Worm (Caenorhabditis elegans) whole organism, early embryonic: ENCODE data around the gene F35E12.2.

Experiments used
- B0310.2 ChIP-seq: sonication (generic microtip); optimal IDR thresholded peaks from 2 replicates; lab custom pipeline; 2016; ENCODE audit warnings: mild to moderate bottlenecking, missing genetic modification characterization, missing compliant biosample characterization
- F13C5.2 ChIP-seq: sonication (generic microtip); optimal IDR thresholded peaks from 2 replicates; lab custom pipeline; 2017; ENCODE audit warnings: mild to moderate bottlenecking, missing genetic modification characterization, inconsistent platforms, missing compliant biosample characterization
- aly-1 ChIP-seq: sonication (generic microtip); optimal IDR thresholded peaks from 2 replicates; lab custom pipeline; 2016; ENCODE audit warnings: missing genetic modification characterization, missing compliant biosample characterization
- ama-1 ChIP-seq: fragments of 150-350 bp; optimal IDR thresholded peaks from 2 replicates; lab custom pipeline; 2014
- ceh-13 ChIP-seq: fragments of 200-800 bp; sonication (Bioruptor generic); optimal IDR thresholded peaks from 2 replicates; lab custom pipeline; 2018; ENCODE audit warnings: mild to moderate bottlenecking, missing genetic modification characterization, missing compliant biosample characterization
- ceh-36 ChIP-seq: sonication (generic microtip); optimal IDR thresholded peaks from 2 replicates; lab custom pipeline; 2016; ENCODE audit warnings: missing genetic modification characterization, inconsistent platforms, missing compliant biosample characterization
- ets-7 ChIP-seq: sonication (generic microtip); optimal IDR thresholded peaks from 2 replicates; lab custom pipeline; 2016; ENCODE audit warnings: missing genotype, missing genetic modification characterization, missing compliant biosample characterization
- flt-1 ChIP-seq: fragments of 200-800 bp; sonication (Bioruptor generic); IDR thresholded peaks from 2 replicates; pipeline ENCODE4 v1.3.6; 2022; ENCODE audit warnings: missing genetic modification characterization, missing compliant biosample characterization
- hmbx-1 ChIP-seq: sonication (generic microtip); optimal IDR thresholded peaks from 2 replicates; lab custom pipeline; 2016; ENCODE audit warnings: mild to moderate bottlenecking, missing genetic modification characterization, missing compliant biosample characterization
- hmg-4 ChIP-seq: fragments of 200-800 bp; sonication (Bioruptor generic); optimal IDR thresholded peaks from 2 replicates; lab custom pipeline; 2018; ENCODE audit warnings: mild to moderate bottlenecking, missing genetic modification characterization, missing compliant biosample characterization
- hnd-1 ChIP-seq: sonication (generic microtip); optimal IDR thresholded peaks from 2 replicates; lab custom pipeline; 2016; ENCODE audit warnings: missing genetic modification characterization, missing compliant biosample characterization
- pes-1 ChIP-seq: fragments of 200-800 bp; sonication (Bioruptor generic); IDR thresholded peaks from 2 replicates; pipeline ENCODE4 v1.3.6; 2022; ENCODE audit warnings: missing genetic modification reagents, missing genetic modification characterization, missing compliant biosample characterization
- scrt-1 ChIP-seq: fragments of 200-800 bp; sonication (Bioruptor generic); IDR thresholded peaks from 2 replicates; pipeline ENCODE4 v1.3.6; 2022; ENCODE audit warnings: missing genetic modification characterization, missing compliant biosample characterization
- sea-1 ChIP-seq: fragments of 200-800 bp; sonication (Bioruptor generic); conservative IDR thresholded peaks from 2 replicates; pipeline ENCODE4 v1.3.6; 2022; ENCODE audit warnings: missing genetic modification characterization, missing compliant biosample characterization
- tbx-11 ChIP-seq: fragments of 200-800 bp; sonication (Bioruptor generic); IDR thresholded peaks from 2 replicates; pipeline ENCODE4 v1.3.6; 2022; ENCODE audit warnings: missing genetic modification characterization, missing compliant biosample characterization
- tbx-37 ChIP-seq: fragments of 200-800 bp; sonication (Bioruptor generic); conservative IDR thresholded peaks from 2 replicates; pipeline ENCODE4 v1.3.6; 2022; ENCODE audit warnings: missing genetic modification reagents, missing genetic modification characterization, missing compliant biosample characterization
- tra-4 ChIP-seq: sonication (generic microtip); optimal IDR thresholded peaks from 2 replicates; lab custom pipeline; 2017; ENCODE audit warnings: missing genetic modification characterization, missing compliant biosample characterization

Gene F35E12.2

DNA sequence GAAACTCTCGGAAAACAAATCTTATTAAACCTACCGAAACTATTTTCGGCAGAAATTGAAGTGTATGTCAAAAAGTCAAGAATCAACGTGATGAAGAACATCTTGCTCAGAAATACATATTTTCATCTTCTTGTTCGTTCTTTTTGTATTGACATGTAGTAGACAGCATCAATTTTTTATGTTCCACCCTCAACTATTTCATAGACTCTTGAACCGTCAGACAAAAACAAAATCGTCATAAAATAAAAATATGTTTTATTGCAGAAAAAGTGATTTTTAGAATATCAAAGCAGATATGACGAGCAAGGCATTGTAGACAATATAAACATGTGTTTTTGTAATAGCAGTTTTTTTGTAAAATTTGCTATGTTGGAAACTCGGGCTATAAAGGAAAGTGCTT, at the start of gene F35E12.2:
Gene F35E12.2, minus strand, starts transcription at position 101 of the 400 bp plus-strand sequence.
- TF ChIP-seq ceh-36 = no peak
- no peak for TF ChIP-seq ets-7 (tag; lab: Kevin White, UChicago)
- TF ChIP-seq tbx-11 (GFP tag; lab: Robert Waterston, UW) = no peak
- no peak for TF ChIP-seq B0310.2 (tag; lab: Kevin White, UChicago)
- TF ChIP-seq sea-1 (GFP tag; lab: Robert Waterston, UW) = no peak
- TF ChIP-seq scrt-1 (GFP tag; lab: Robert Waterston, UW) = no peak
- no peak for TF ChIP-seq tbx-37 (GFP tag; lab: Robert Waterston, UW)
- no peak for TF ChIP-seq hnd-1 (tag; lab: Kevin White, UChicago)

DNA sequence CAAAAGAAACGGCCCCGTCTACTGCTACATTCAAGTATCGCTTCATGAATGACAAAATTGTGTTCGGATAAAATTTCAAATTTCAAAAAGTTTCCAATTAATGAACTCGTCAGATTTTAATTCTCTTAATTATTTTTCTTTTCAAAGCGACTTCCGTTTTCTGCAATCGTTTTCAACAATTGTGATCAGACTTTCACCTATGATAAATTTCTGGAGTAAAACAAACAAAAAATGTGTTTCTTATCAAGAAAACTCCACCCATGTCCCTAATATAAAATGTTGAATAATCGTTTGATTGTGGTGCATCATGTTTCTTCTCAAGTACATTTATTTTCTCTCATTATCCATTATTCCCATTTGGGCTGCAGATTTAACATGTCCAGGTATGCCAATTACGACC, 46.5 kb upstream of the F35E12.2 start, which contains the start of gene F20G2.5:
Gene F20G2.5, plus strand, starts transcription at position 301 of the 400 bp plus-strand sequence.
- TF ChIP-seq scrt-1 (GFP tag; lab: Robert Waterston, UW) (no peak), flt-1 (GFP tag; lab: Robert Waterston, UW) (no peak), tbx-11 (GFP tag; lab: Robert Waterston, UW) (no peak), hnd-1 (tag; lab: Kevin White, UChicago) (no peak), F13C5.2 (tag; lab: Kevin White, UChicago) (no peak), ama-1 (lab: Kevin White, UChicago) (no peak)

DNA sequence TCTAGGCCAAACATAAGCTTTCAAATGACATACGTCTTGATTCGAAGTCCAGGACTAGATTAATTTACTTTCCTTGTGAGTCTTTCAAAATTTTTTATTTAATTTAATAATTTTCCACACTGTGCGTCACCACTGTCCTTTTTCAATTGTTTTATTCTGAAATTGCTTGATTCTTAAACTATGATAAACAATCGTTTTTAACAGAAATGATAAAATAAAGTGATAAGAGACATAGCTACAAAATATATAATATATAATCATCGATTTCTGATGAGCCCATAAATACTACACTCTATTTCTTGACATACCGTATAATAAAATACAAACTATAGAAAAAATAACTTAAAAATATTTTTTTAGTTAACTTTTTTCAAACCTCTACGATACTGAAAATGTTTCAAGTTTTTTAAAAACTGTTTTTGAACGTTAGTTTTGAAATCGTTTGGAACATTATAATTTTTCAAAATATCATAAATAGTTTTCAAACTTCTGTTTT, 44.3 kb upstream of the F35E12.2 start, which contains the start of gene nas-24:
Gene nas-24, plus strand, starts transcription at position 446 of the 496 bp plus-strand sequence.
- TF ChIP-seq hmbx-1 (no peak), ceh-13 (GFP tag; lab: Kevin White, UChicago) (no peak), B0310.2 (tag; lab: Kevin White, UChicago) (no peak), hmg-4 (GFP tag; lab: Kevin White, UChicago) (no peak), F13C5.2 (tag; lab: Kevin White, UChicago) (no peak), tbx-11 (GFP tag; lab: Robert Waterston, UW) (no peak), pes-1 (GFP tag; lab: Robert Waterston, UW) (no peak), flt-1 (GFP tag; lab: Robert Waterston, UW) (no peak), ets-7 (tag; lab: Kevin White, UChicago) (no peak), tra-4 (tag; lab: Kevin White, UChicago) (no peak), aly-1 (tag; lab: Kevin White, UChicago) (no peak), ama-1 (lab: Kevin White, UChicago) (no peak), scrt-1 (GFP tag; lab: Robert Waterston, UW) (no peak), hnd-1 (tag; lab: Kevin White, UChicago) (no peak), ceh-36 (no peak), sea-1 (GFP tag; lab: Robert Waterston, UW) (no peak), tbx-37 (GFP tag; lab: Robert Waterston, UW) (no peak)

DNA sequence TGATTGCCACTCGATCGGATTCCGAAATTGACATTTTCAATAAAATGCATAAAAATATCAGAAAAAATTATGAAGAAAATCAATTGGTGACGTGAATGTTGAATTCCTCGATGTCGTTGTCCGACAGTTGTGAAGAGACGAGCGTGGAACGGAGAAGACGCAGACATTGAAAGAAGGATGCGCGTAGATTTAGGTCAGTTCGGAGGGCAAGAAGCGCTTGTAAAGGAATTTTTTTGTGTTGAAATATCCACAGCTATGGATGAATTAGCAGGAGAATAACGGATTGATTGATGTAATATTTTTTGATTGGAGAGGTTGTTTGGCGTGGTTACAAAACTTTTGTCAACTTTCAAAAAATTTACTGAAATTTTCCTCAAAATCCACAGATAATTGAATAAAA, 43.7 kb upstream of the F35E12.2 start, which contains the start of gene F20G2.3:
Gene F20G2.3, minus strand, starts transcription at position 101 of the 400 bp plus-strand sequence.
- TF ChIP-seq hnd-1 (tag; lab: Kevin White, UChicago) (no peak), ets-7 (tag; lab: Kevin White, UChicago) (no peak), ceh-13 (GFP tag; lab: Kevin White, UChicago) (no peak), tbx-11 (GFP tag; lab: Robert Waterston, UW) (no peak), aly-1 (tag; lab: Kevin White, UChicago) (no peak), scrt-1 (GFP tag; lab: Robert Waterston, UW) (no peak), pes-1 (GFP tag; lab: Robert Waterston, UW) (no peak), hmbx-1 (no peak), tra-4 (tag; lab: Kevin White, UChicago) (no peak), ceh-36 (no peak), flt-1 (GFP tag; lab: Robert Waterston, UW) (no peak), sea-1 (GFP tag; lab: Robert Waterston, UW) (no peak), F13C5.2 (tag; lab: Kevin White, UChicago) (no peak), hmg-4 (GFP tag; lab: Kevin White, UChicago) (no peak), tbx-37 (GFP tag; lab: Robert Waterston, UW) (no peak), B0310.2 (tag; lab: Kevin White, UChicago) (no peak), ama-1 (lab: Kevin White, UChicago) (no peak)

DNA sequence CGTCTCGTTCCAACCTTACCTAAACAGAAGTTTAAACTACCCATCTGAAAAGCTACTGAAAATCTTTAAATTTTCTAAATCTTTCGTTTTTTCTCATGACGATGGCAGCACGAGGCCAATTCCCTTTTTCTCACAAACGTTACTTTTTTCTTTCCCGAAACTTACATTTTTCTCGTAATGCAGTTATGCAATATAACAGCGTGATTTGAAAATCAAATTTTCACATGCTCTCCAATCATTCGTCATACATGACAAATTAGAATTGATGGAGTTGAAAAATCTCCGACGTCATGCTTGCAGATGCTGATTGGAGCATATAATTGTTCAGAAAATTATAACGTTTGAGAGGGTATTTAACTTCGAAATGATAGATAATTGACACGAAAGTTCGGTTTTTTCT, 39.0 kb upstream of the F35E12.2 start:
- no peak for TF ChIP-seq tra-4 (tag; lab: Kevin White, UChicago)
- TF ChIP-seq ama-1 (lab: Kevin White, UChicago) = no peak
- TF ChIP-seq B0310.2 (tag; lab: Kevin White, UChicago) = no peak
- TF ChIP-seq ceh-13 (GFP tag; lab: Kevin White, UChicago) = no peak
- TF ChIP-seq ceh-36 = no peak
- TF ChIP-seq scrt-1 (GFP tag; lab: Robert Waterston, UW) = no peak
- TF ChIP-seq ets-7 (tag; lab: Kevin White, UChicago) = no peak
- TF ChIP-seq hnd-1 (tag; lab: Kevin White, UChicago) = no peak
- TF ChIP-seq sea-1 (GFP tag; lab: Robert Waterston, UW) = no peak
- TF ChIP-seq flt-1 (GFP tag; lab: Robert Waterston, UW) = no peak
- no peak for TF ChIP-seq aly-1 (tag; lab: Kevin White, UChicago)
- no peak for TF ChIP-seq F13C5.2 (tag; lab: Kevin White, UChicago)
- TF ChIP-seq pes-1 (GFP tag; lab: Robert Waterston, UW) = no peak

DNA sequence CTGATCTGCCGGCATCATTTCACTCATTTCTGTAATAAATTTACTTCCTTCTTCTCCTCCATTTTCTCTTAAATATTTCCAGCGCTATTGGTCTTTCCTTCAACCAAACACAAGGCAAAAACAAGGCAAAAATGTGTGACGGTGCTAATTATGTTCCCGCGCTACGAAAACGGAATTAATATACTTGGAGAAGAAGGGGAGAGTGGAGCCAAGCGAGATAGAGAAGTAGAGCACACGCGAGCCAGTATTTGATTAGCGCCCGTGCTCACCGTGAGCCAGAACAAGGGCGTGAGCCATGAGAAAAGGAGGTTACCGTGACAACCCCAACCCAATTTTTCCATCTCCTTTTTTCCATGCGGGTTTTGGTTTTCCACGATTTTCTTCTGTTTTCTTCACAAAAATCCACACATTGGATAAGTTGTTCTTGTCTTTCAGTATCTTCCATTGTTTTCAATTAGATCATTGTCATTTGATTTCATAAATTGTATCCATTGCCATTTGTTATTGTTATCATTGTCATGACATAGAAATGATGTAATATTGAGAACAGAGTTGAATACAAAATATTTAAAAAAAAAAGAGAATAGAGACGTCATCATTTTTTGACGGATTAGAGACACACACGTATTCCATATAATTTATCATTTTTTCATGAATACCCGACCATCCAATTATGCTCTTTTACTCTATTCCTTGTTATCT, 37.9 kb upstream of the F35E12.2 start, which contains the start of gene F20G2.6:
Gene F20G2.6, plus strand, starts transcription at position 652 of the 702 bp plus-strand sequence.
- TF ChIP-seq ama-1 (lab: Kevin White, UChicago) = no peak
- no peak for TF ChIP-seq ceh-36

DNA sequence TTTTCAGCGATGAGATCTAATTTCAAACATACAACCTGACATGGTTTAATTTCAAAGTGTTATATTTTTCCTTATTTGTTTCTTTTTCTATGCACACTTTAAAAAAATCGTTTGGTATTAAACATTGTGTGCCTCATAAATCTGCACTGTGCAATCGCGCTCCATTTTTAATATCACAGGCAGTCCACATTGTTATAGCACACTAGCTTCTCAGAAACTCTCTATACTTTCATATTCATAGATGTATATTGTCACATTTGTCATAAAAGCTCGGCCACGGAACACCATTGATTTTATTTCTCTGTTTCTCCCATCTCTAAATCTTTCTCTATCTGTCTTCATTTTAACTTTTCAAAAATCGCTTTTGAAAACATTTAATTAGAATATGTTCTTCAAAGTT, 32.7 kb upstream of the F35E12.2 start:
- no peak for TF ChIP-seq ceh-36
- TF ChIP-seq hmg-4 (GFP tag; lab: Kevin White, UChicago) = no peak
- no peak for TF ChIP-seq tra-4 (tag; lab: Kevin White, UChicago)
- TF ChIP-seq tbx-37 (GFP tag; lab: Robert Waterston, UW) = no peak
- no peak for TF ChIP-seq B0310.2 (tag; lab: Kevin White, UChicago)
- no peak for TF ChIP-seq hnd-1 (tag; lab: Kevin White, UChicago)
- TF ChIP-seq aly-1 (tag; lab: Kevin White, UChicago) = no peak
- no peak for TF ChIP-seq scrt-1 (GFP tag; lab: Robert Waterston, UW)
- no peak for TF ChIP-seq tbx-11 (GFP tag; lab: Robert Waterston, UW)
- no peak for TF ChIP-seq ceh-13 (GFP tag; lab: Kevin White, UChicago)
- no peak for TF ChIP-seq sea-1 (GFP tag; lab: Robert Waterston, UW)
- no peak for TF ChIP-seq ets-7 (tag; lab: Kevin White, UChicago)
- TF ChIP-seq F13C5.2 (tag; lab: Kevin White, UChicago) = no peak
- no peak for TF ChIP-seq hmbx-1
- TF ChIP-seq flt-1 (GFP tag; lab: Robert Waterston, UW) = no peak
